Fruit fly (Drosophila melanogaster): Measurements from ENCODE around the gene CG13361.

dm6 chrX:779344-779743 lies 25.9 kb upstream of the CG13361 start:
- TF ChIP-seq lbe (GFP tag; optimal IDR thresholded peaks at IDR 0.05) (peak; percentile 19), CG12155 (GFP tag; optimal IDR thresholded peaks at IDR 0.05) (no peak), kay (GFP tag; optimal IDR thresholded peaks at IDR 0.05) (no peak), CG18764 (GFP tag; optimal IDR thresholded peaks at IDR 0.05) (no peak), Awh (GFP tag; IDR thresholded peaks at IDR 0.05) (no peak), CG10565 (GFP tag; optimal IDR thresholded peaks at IDR 0.05) (no peak), jumu (GFP tag; optimal IDR thresholded peaks at IDR 0.05) (peak; percentile 20), Gug (GFP tag; IDR thresholded peaks at IDR 0.05) (no peak), CG8765 (GFP tag; IDR thresholded peaks at IDR 0.05) (no peak), CG11456 (GFP tag; IDR thresholded peaks at IDR 0.05) (no peak), CG7963 (GFP tag; IDR thresholded peaks at IDR 0.05; ENCODE audit: partially characterized antibody) (no peak), CG31365 (tag; optimal IDR thresholded peaks at IDR 0.05) (no peak), pita (GFP tag; optimal IDR thresholded peaks at IDR 0.05) (no peak), zf30C (GFP tag; optimal IDR thresholded peaks at IDR 0.05) (no peak)

Data from whole organism, embryonic.